Worm (Caenorhabditis elegans): ENCODE measurements around the gene nhr-71.
A peak's percentile ranks its signal among the peaks of the same experiment; 100 is the strongest.

The nhr-71 gene

ce11 chrX:13730209-13730975, 16.7 kb upstream of the nhr-71 start:
- TF ChIP-seq athp-1 (tag; optimal IDR thresholded peaks at IDR 0.05), result peak; percentile 12
- TF ChIP-seq ceh-79 (tag; optimal IDR thresholded peaks at IDR 0.05), result no peak
- TF ChIP-seq madf-3 (GFP tag; IDR thresholded peaks at IDR 0.05), result no peak
- no peak for TF ChIP-seq hlh-12 (tag; optimal IDR thresholded peaks at IDR 0.05)
- TF ChIP-seq ekl-4 (GFP tag; IDR thresholded peaks at IDR 0.05), result peak; percentile 58; the same call in 1 of the 2 replicates
- TF ChIP-seq sdz-38 (tag; optimal IDR thresholded peaks at IDR 0.05), result no peak
- peak; percentile 49; the same call in 1 of the 2 replicates for TF ChIP-seq hmg-20 (GFP tag; IDR thresholded peaks at IDR 0.05)
- TF ChIP-seq lin-26 (GFP tag; IDR thresholded peaks at IDR 0.05), result peak; percentile 96
- no peak for TF ChIP-seq aptf-2 (GFP tag; conservative IDR thresholded peaks at IDR 0.05)
- 0 out of 2 replicates have a peak, but pooled peaks have one; percentile 80 for TF ChIP-seq nhr-120 (GFP tag; IDR thresholded peaks at IDR 0.05)
- peak; percentile 58 for TF ChIP-seq dox-1 (GFP tag; IDR thresholded peaks at IDR 0.05)
- TF ChIP-seq attf-3 (GFP tag; conservative IDR thresholded peaks at IDR 0.05), result no peak
- TF ChIP-seq attf-6 (GFP tag; IDR thresholded peaks at IDR 0.05), result peak; percentile 68
- TF ChIP-seq B0035.1 (tag; optimal IDR thresholded peaks at IDR 0.05), result peak; percentile 35
- no peak for TF ChIP-seq somi-1 (GFP tag; optimal IDR thresholded peaks at IDR 0.05)
- TF ChIP-seq Y67H2A.10 (GFP tag; conservative IDR thresholded peaks at IDR 0.05), result no peak
- no peak for TF ChIP-seq gei-17 (GFP tag; optimal IDR thresholded peaks at IDR 0.05)
- no peak; the same call in 1 of the 2 replicates for TF ChIP-seq hsf-1 (GFP tag; IDR thresholded peaks at IDR 0.05)
- peak; percentile 37 for TF ChIP-seq mxl-1 (tag; optimal IDR thresholded peaks at IDR 0.05)
- TF ChIP-seq madf-6 (GFP tag; IDR thresholded peaks at IDR 0.05), result peak; percentile 63
- TF ChIP-seq F37B4.10 (GFP tag; IDR thresholded peaks at IDR 0.05), result no peak
- no peak for TF ChIP-seq ztf-22 (GFP tag; optimal IDR thresholded peaks at IDR 0.05)
- peak; percentile 34 for TF ChIP-seq madf-10 (tag; optimal IDR thresholded peaks at IDR 0.05)
- TF ChIP-seq B0019.2 (GFP tag; conservative IDR thresholded peaks at IDR 0.05), result 0 out of 2 replicates have a peak, but pooled peaks have one; percentile 29
- TF ChIP-seq snpc-1.3 (tag; optimal IDR thresholded peaks at IDR 0.05; ENCODE audit: insufficient read depth), result peak; percentile 57
- TF ChIP-seq tbp1 (GFP tag; optimal IDR thresholded peaks at IDR 0.05), result peak; percentile 88
- no peak for TF ChIP-seq fkh-3 (tag; optimal IDR thresholded peaks at IDR 0.05)
- TF ChIP-seq ceh-27 (GFP tag; optimal IDR thresholded peaks at IDR 0.05), result peak; percentile 2
- TF ChIP-seq egrh-3 (GFP tag; IDR thresholded peaks at IDR 0.05), result no peak; the same call in 1 of the 2 replicates
- no peak for TF ChIP-seq zfh-2 (GFP tag; conservative IDR thresholded peaks at IDR 0.05)
- no peak for TF ChIP-seq egl-18 (GFP tag; IDR thresholded peaks at IDR 0.05)
- TF ChIP-seq nfyb-1 (GFP tag; IDR thresholded peaks at IDR 0.05), result peak; percentile 40
- TF ChIP-seq mcd-1 (GFP tag; IDR thresholded peaks at IDR 0.05), result peak; percentile 44
- no peak for TF ChIP-seq ama-1 (optimal IDR thresholded peaks at IDR 0.05)
- peak; percentile 17 to 33 for TF ChIP-seq ama-1 (GFP tag; optimal IDR thresholded peaks at IDR 0.05)
- no peak for TF ChIP-seq hlh-26 (GFP tag; conservative IDR thresholded peaks at IDR 0.05)
- no peak for TF ChIP-seq Y79H2A.3 (GFP tag; conservative IDR thresholded peaks at IDR 0.05)
- peak; percentile 84; the same call in 1 of the 2 replicates for TF ChIP-seq cebp-2 (GFP tag; IDR thresholded peaks at IDR 0.05)
- TF ChIP-seq dpl-1 (GFP tag; optimal IDR thresholded peaks at IDR 0.05), result no peak
- TF ChIP-seq xnd-1 (tag; optimal IDR thresholded peaks at IDR 0.05), result no peak
- TF ChIP-seq ztf-26 (tag; optimal IDR thresholded peaks at IDR 0.05), result peak; percentile 53
- peak in 1 of 2 experiments; percentile 51 for TF ChIP-seq let-607 (tag; optimal IDR thresholded peaks at IDR 0.05)
- TF ChIP-seq let-526 (GFP tag; IDR thresholded peaks at IDR 0.05), result 0 out of 2 replicates have a peak, but pooled peaks have one; percentile 25
- no peak for TF ChIP-seq nhr-27 (tag; optimal IDR thresholded peaks at IDR 0.05)
- TF ChIP-seq snpc-4 (GFP tag; optimal IDR thresholded peaks at IDR 0.05), result peak; percentile 65
- peak in 2 of 4 experiments; percentile 20 to 57 for TF ChIP-seq snpc-4 (tag; optimal IDR thresholded peaks at IDR 0.05)
- no peak for TF ChIP-seq madf-8 (GFP tag; conservative IDR thresholded peaks at IDR 0.05)
- peak; percentile 77 for TF ChIP-seq ZK185.1 (tag; optimal IDR thresholded peaks at IDR 0.05; ENCODE audit: poor library complexity, severe bottlenecking)

All from whole organism, young adult.